Fruit fly (Drosophila melanogaster) whole organism, embryonic: ENCODE measurements around the gene CG7362.

ENCODE experiments used
- Adf1 ChIP-seq: fragments of 200-800 bp; sonication (Bioruptor generic); IDR thresholded peaks from 2 replicates; pipeline ENCODE4 v1.3.6; 2022; ENCODE audit warnings: missing biosample characterization, missing genetic modification characterization
- Blimp-1 ChIP-seq: fragments of 200-800 bp; sonication (Bioruptor generic); optimal IDR thresholded peaks from 3 replicates; lab custom pipeline; 2018; ENCODE audit warnings: missing biosample characterization, missing genetic modification characterization, mild to moderate bottlenecking, moderate library complexity, missing genetic modification reagents
- CG10147 ChIP-seq: fragments of 200-800 bp; sonication (Bioruptor generic); optimal IDR thresholded peaks from 2 replicates; lab custom pipeline; 2019; ENCODE audit warnings: missing biosample characterization, mild to moderate bottlenecking, missing genetic modification characterization, moderate library complexity
- CG10209 ChIP-seq: fragments of 200-800 bp; sonication (Bioruptor generic); optimal IDR thresholded peaks from 3 replicates; lab custom pipeline; 2017; ENCODE audit warnings: missing biosample characterization, mild to moderate bottlenecking, missing genetic modification characterization, missing genetic modification reagents
- CG10979 ChIP-seq: fragments of 200-800 bp; sonication (Bioruptor generic); optimal IDR thresholded peaks from 2 replicates; lab custom pipeline; 2018; ENCODE audit warnings: missing biosample characterization, mild to moderate bottlenecking, missing genetic modification characterization, moderate library complexity
- CG11560 ChIP-seq: fragments of 200-800 bp; sonication (Bioruptor generic); IDR thresholded peaks from 3 replicates; pipeline ENCODE4 v1.3.6; 2022; ENCODE audit warnings: missing biosample characterization, missing genetic modification characterization
- CG12659 ChIP-seq: fragments of 200-800 bp; sonication (Bioruptor generic); optimal IDR thresholded peaks from 3 replicates; lab custom pipeline; 2017; ENCODE audit warnings: mild to moderate bottlenecking, missing biosample characterization, missing genetic modification reagents, missing genetic modification characterization
- CG14050 ChIP-seq: fragments of 200-800 bp; sonication (Bioruptor generic); IDR thresholded peaks from 3 replicates; pipeline ENCODE4 v1.3.6; 2022; ENCODE audit warnings: missing biosample characterization, missing genetic modification characterization
- CG14441 ChIP-seq: fragments of 200-800 bp; sonication (Bioruptor generic); IDR thresholded peaks from 2 replicates; pipeline ENCODE4 v1.3.6; 2022; ENCODE audit warnings: missing biosample characterization, missing genetic modification characterization
- CG17385 ChIP-seq: fragments of 200-800 bp; sonication (Bioruptor generic); optimal IDR thresholded peaks from 3 replicates; lab custom pipeline; 2018; ENCODE audit warnings: missing biosample characterization, mild to moderate bottlenecking, missing genetic modification characterization
- CG17802 ChIP-seq: fragments of 200-800 bp; sonication (Bioruptor generic); optimal IDR thresholded peaks from 2 replicates; lab custom pipeline; 2018; ENCODE audit warnings: missing biosample characterization, mild to moderate bottlenecking, missing genetic modification characterization, moderate library complexity
- CG2889 ChIP-seq: fragments of 200-800 bp; sonication (Bioruptor generic); IDR thresholded peaks from 3 replicates; pipeline ENCODE4 v1.3.6; 2022; ENCODE audit warnings: missing biosample characterization, missing genetic modification characterization
- CG31365 ChIP-seq: fragments of 200-800 bp; sonication (Bioruptor generic); optimal IDR thresholded peaks from 2 replicates; lab custom pipeline; 2018; ENCODE audit warnings: missing biosample characterization, mild to moderate bottlenecking, missing genetic modification characterization
- CG3838 ChIP-seq: fragments of 200-800 bp; sonication (Bioruptor generic); optimal IDR thresholded peaks from 3 replicates; lab custom pipeline; 2016; ENCODE audit warnings: missing biosample characterization, missing genetic modification characterization
- CG4360 ChIP-seq: fragments of 200-800 bp; sonication (Bioruptor generic); IDR thresholded peaks from 2 replicates; pipeline ENCODE4 v1.3.6; 2022; ENCODE audit warnings: missing biosample characterization, missing genetic modification characterization
- CG4707 ChIP-seq: fragments of 200-800 bp; sonication (Bioruptor generic); optimal IDR thresholded peaks from 2 replicates; lab custom pipeline; 2018; ENCODE audit warnings: missing biosample characterization, mild to moderate bottlenecking, missing genetic modification characterization, moderate library complexity
- CG5180 ChIP-seq: fragments of 200-800 bp; sonication (Bioruptor generic); optimal IDR thresholded peaks from 3 replicates; lab custom pipeline; 2017; ENCODE audit warnings: missing biosample characterization, missing genetic modification characterization, mild to moderate bottlenecking, moderate library complexity, missing genetic modification reagents
- CG7987 ChIP-seq: fragments of 200-800 bp; sonication (Bioruptor generic); optimal IDR thresholded peaks from 2 replicates; lab custom pipeline; 2018; ENCODE audit warnings: missing biosample characterization, mild to moderate bottlenecking, missing genetic modification characterization, moderate library complexity
- CG9609 ChIP-seq: fragments of 200-800 bp; sonication (Bioruptor generic); optimal IDR thresholded peaks from 3 replicates; lab custom pipeline; 2016; ENCODE audit warnings: missing biosample characterization, missing genetic modification characterization
- CHES-1-like ChIP-seq: fragments of 200-800 bp; sonication (Bioruptor generic); optimal IDR thresholded peaks from 2 replicates; lab custom pipeline; 2016; ENCODE audit warnings: missing biosample characterization, missing genetic modification characterization
- D19A ChIP-seq: fragments of 200-800 bp; optimal IDR thresholded peaks from 3 replicates; lab custom pipeline; 2019; ENCODE audit warnings: missing biosample characterization, mild to moderate bottlenecking, missing genetic modification characterization, moderate library complexity
- Dp ChIP-seq: fragments of 200-800 bp; sonication (Bioruptor generic); optimal IDR thresholded peaks from 2 replicates; lab custom pipeline; 2018; ENCODE audit warnings: missing biosample characterization, mild to moderate bottlenecking, missing genetic modification characterization, moderate library complexity
- Elba2 ChIP-seq: fragments of 200-800 bp; sonication (Bioruptor generic); optimal IDR thresholded peaks from 3 replicates; lab custom pipeline; 2016; ENCODE audit warnings: missing biosample characterization, missing genetic modification characterization
- Ets97D ChIP-seq: fragments of 200-800 bp; sonication (Bioruptor generic); optimal IDR thresholded peaks from 3 replicates; lab custom pipeline; 2016; ENCODE audit warnings: missing biosample characterization, missing genetic modification characterization
- H2.0 ChIP-seq: fragments of 200-800 bp; sonication (Bioruptor generic); IDR thresholded peaks from 2 replicates; pipeline ENCODE4 v1.3.6; 2022; ENCODE audit warnings: missing biosample characterization, missing genetic modification characterization
- Hr78 ChIP-seq, 2 experiments: fragments of 200-800 bp in 1 of 2; fragments of >200 bp in 1 of 2; sonication (Bioruptor generic) in 1 of 2; optimal IDR thresholded peaks; 2 replicates each; lab custom pipeline; 2017 to 2019; ENCODE audit warnings: missing biosample characterization in 2 of 2, missing genetic modification characterization in 2 of 2, mild to moderate bottlenecking in 1 of 2, moderate library complexity in 1 of 2
- Lim3 ChIP-seq: fragments of 200-800 bp; sonication (Bioruptor generic); IDR thresholded peaks from 2 replicates; pipeline ENCODE4 v1.3.6; 2022; ENCODE audit warnings: missing biosample characterization, missing genetic modification characterization
- Oli ChIP-seq: fragments of 200-800 bp; sonication (Bioruptor generic); optimal IDR thresholded peaks from 2 replicates; lab custom pipeline; 2018; ENCODE audit warnings: missing biosample characterization, mild to moderate bottlenecking, missing genetic modification characterization, moderate library complexity
- Opbp ChIP-seq: fragments of 200-800 bp; sonication (Bioruptor generic); IDR thresholded peaks from 3 replicates; pipeline ENCODE4 v1.3.6; 2022; ENCODE audit warnings: missing biosample characterization, missing genetic modification characterization; ENCODE audit not compliant: partially characterized antibody
- Sox100B ChIP-seq: fragments of 200-800 bp; sonication (Bioruptor generic); optimal IDR thresholded peaks from 3 replicates; lab custom pipeline; 2018; ENCODE audit warnings: missing biosample characterization, mild to moderate bottlenecking, missing genetic modification characterization
- Spps ChIP-seq: fragments of 200-800 bp; sonication (Bioruptor generic); optimal IDR thresholded peaks from 2 replicates; lab custom pipeline; 2018; ENCODE audit warnings: missing biosample characterization, mild to moderate bottlenecking, missing genetic modification characterization
- TFAM ChIP-seq: fragments of 200-800 bp; sonication (Bioruptor generic); optimal IDR thresholded peaks from 2 replicates; lab custom pipeline; 2017; ENCODE audit warnings: missing biosample characterization, missing genetic modification characterization, inconsistent platforms
- ab ChIP-seq: fragments of 200-800 bp; sonication (Bioruptor generic); optimal IDR thresholded peaks from 2 replicates; lab custom pipeline; 2016; ENCODE audit warnings: missing biosample characterization, missing genetic modification characterization
- br ChIP-seq: fragments of >200 bp; optimal IDR thresholded peaks from 2 replicates; lab custom pipeline; 2017
- bsh ChIP-seq, 2 experiments: fragments of 200-800 bp; sonication (Bioruptor generic); optimal IDR thresholded peaks; 2 replicates each; lab custom pipeline; 2017 to 2018; ENCODE audit warnings: mild to moderate bottlenecking in 2 of 2, missing biosample characterization in 2 of 2, missing genetic modification characterization in 2 of 2, moderate library complexity in 1 of 2
- cad ChIP-seq: fragments of >200 bp; optimal IDR thresholded peaks from 2 replicates; lab custom pipeline; 2017; ENCODE audit warnings: missing biosample characterization, missing genetic modification characterization
- chif ChIP-seq, 2 experiments: fragments of 200-800 bp; sonication (Bioruptor generic); optimal IDR thresholded peaks; 3 replicates each; lab custom pipeline; 2016; ENCODE audit warnings: missing biosample characterization in 2 of 2, missing genetic modification characterization in 2 of 2
- chinmo ChIP-seq: fragments of 200-800 bp; sonication (Bioruptor generic); IDR thresholded peaks from 4 replicates; pipeline ENCODE4 v1.3.6; 2022; ENCODE audit warnings: missing biosample characterization, missing genetic modification characterization; ENCODE audit not compliant: partially characterized antibody
- ci ChIP-seq: fragments of 200-800 bp; sonication (Bioruptor generic); IDR thresholded peaks from 3 replicates; pipeline ENCODE4 v1.3.6; 2022; ENCODE audit warnings: missing biosample characterization, missing genetic modification characterization
- crol ChIP-seq: fragments of 200-800 bp; sonication (Bioruptor generic); IDR thresholded peaks from 2 replicates; pipeline ENCODE4 v1.3.6; 2022; ENCODE audit warnings: missing biosample characterization, missing genetic modification characterization
- dysf ChIP-seq: fragments of 200-800 bp; sonication (Bioruptor generic); IDR thresholded peaks from 3 replicates; pipeline ENCODE4 v1.3.6; 2022; ENCODE audit warnings: missing biosample characterization, missing genetic modification characterization
- klu ChIP-seq: fragments of 200-800 bp; sonication (Bioruptor generic); IDR thresholded peaks from 2 replicates; pipeline ENCODE4 v1.3.6; 2022; ENCODE audit warnings: missing biosample characterization, missing genetic modification characterization
- kni ChIP-seq: fragments of 200-800 bp; sonication (Bioruptor generic); optimal IDR thresholded peaks from 3 replicates; lab custom pipeline; 2017; ENCODE audit warnings: mild to moderate bottlenecking, missing biosample characterization, missing genetic modification reagents, missing genetic modification characterization
- nau ChIP-seq: fragments of 200-800 bp; sonication (Bioruptor generic); optimal IDR thresholded peaks from 3 replicates; lab custom pipeline; 2017; ENCODE audit warnings: missing biosample characterization, mild to moderate bottlenecking, missing genetic modification characterization, missing genetic modification reagents
- nmo ChIP-seq: fragments of 200-800 bp; sonication (Bioruptor generic); optimal IDR thresholded peaks from 2 replicates; lab custom pipeline; 2018; ENCODE audit warnings: missing biosample characterization, mild to moderate bottlenecking, missing genetic modification characterization, moderate library complexity
- repo ChIP-seq: fragments of 200-800 bp; sonication (Bioruptor generic); optimal IDR thresholded peaks from 2 replicates; lab custom pipeline; 2016; ENCODE audit warnings: missing biosample characterization, missing genetic modification characterization
- sc ChIP-seq, 3 experiments: fragments of >200 bp in 2 of 3; fragments of 200-800 bp in 1 of 3; sonication (Bioruptor generic) in 1 of 3; optimal IDR thresholded peaks; 2 replicates in 2 of 3; 3 replicates in 1 of 3; lab custom pipeline; 2017; ENCODE audit warnings: mild to moderate bottlenecking in 1 of 3, missing biosample characterization in 1 of 3, missing genetic modification characterization in 1 of 3, missing genetic modification reagents in 1 of 3
- so ChIP-seq: fragments of 200-800 bp; sonication (Bioruptor generic); IDR thresholded peaks from 3 replicates; pipeline ENCODE4 v1.3.6; 2022; ENCODE audit warnings: missing biosample characterization, missing genetic modification characterization
- tna ChIP-seq: fragments of 200-800 bp; sonication (Bioruptor generic); IDR thresholded peaks from 2 replicates; pipeline ENCODE4 v1.3.6; 2022; ENCODE audit warnings: missing biosample characterization, missing genetic modification characterization; ENCODE audit not compliant: partially characterized antibody
- twi ChIP-seq: fragments of 200-800 bp; optimal IDR thresholded peaks from 2 replicates; lab custom pipeline; 2019; ENCODE audit warnings: missing biosample characterization, mild to moderate bottlenecking, missing genetic modification characterization, moderate library complexity

Gene CG7362

DNA sequence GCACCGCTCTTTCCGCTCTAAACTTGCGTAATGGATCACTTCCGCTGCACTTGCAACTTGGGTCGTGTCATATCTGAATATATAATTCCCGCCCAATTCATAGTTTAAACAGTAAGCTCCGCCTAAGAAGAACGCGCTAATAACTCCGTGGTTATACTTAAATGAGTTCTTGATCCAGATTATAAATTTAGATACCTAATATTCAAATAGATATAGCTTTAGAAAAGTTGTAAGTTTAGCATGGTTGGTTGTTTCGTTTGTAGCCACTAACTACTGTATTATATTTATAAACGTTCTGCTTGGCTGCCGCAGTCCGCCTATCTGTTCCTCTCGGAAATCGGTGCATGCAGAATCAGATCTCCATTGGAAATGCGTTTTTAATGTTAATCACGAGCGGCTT is 11.3 kb downstream of the CG7362 start (continued):
- TF ChIP-seq CG14441 (GFP tag; lab: Robert Waterston, UW) = peak; percentile 48; the same call in 1 of the 2 replicates
- TF ChIP-seq Sox100B = peak; percentile 33
- no peak for TF ChIP-seq CG9609 (GFP tag; lab: Kevin White, UChicago)
- TF ChIP-seq Oli (tag; lab: Kevin White, UChicago) = peak; percentile 60
- peak; percentile 86 for TF ChIP-seq ci (GFP tag; lab: Robert Waterston, UW)
- no peak for TF ChIP-seq TFAM (GFP tag; lab: Kevin White, UChicago)
- peak; percentile 25 for TF ChIP-seq Ets97D (GFP tag; lab: Kevin White, UChicago)
- peak; percentile 4 for TF ChIP-seq CG10209 (GFP tag; lab: Kevin White, UChicago)
- no peak for TF ChIP-seq Adf1
- TF ChIP-seq sc (optimal IDR thresholded peaks at IDR 0.05; lab: Kevin White, UChicago) = no peak
- peak; percentile 45 for TF ChIP-seq sc (GFP tag; optimal IDR thresholded peaks at IDR 0.05; lab: Kevin White, UChicago)
- TF ChIP-seq D19A (tag; lab: Kevin White, UChicago) = peak; percentile 37
- no peak for TF ChIP-seq CG7987 (GFP tag; lab: Kevin White, UChicago)
- TF ChIP-seq Blimp-1 (GFP tag; lab: Kevin White, UChicago) = peak; percentile 68
- TF ChIP-seq CG5180 = no peak
- no peak for TF ChIP-seq twi (tag; lab: Kevin White, UChicago)
- no peak for TF ChIP-seq crol
- TF ChIP-seq CG10979 (tag; lab: Kevin White, UChicago) = peak; percentile 65
- TF ChIP-seq cad (GFP tag; lab: Kevin White, UChicago) = no peak
- TF ChIP-seq CG12659 (GFP tag; lab: Kevin White, UChicago) = no peak
- no peak for TF ChIP-seq Spps (tag; lab: Kevin White, UChicago)
- TF ChIP-seq CHES-1-like = no peak
- no peak for TF ChIP-seq klu (GFP tag; lab: Robert Waterston, UW)
- TF ChIP-seq so = no peak
- no peak for TF ChIP-seq Lim3
- TF ChIP-seq Hr78 (GFP tag; optimal IDR thresholded peaks at IDR 0.05; lab: Kevin White, UChicago) = peak in 1 of 2 experiments; percentile 21
- peak; percentile 73; the same call in 2 of the 3 replicates for TF ChIP-seq dysf
- TF ChIP-seq ab (GFP tag; lab: Kevin White, UChicago) = no peak
- peak; percentile 16; the same call in 1 of the 3 replicates for TF ChIP-seq CG14050
- TF ChIP-seq CG3838 = peak; percentile 7
- TF ChIP-seq br = no peak
- peak; percentile 47 for TF ChIP-seq CG17385 (GFP tag; lab: Kevin White, UChicago)
- TF ChIP-seq CG2889 (GFP tag; lab: Robert Waterston, UW) = no peak
- no peak for TF ChIP-seq kni (GFP tag; lab: Kevin White, UChicago)
- TF ChIP-seq CG4707 (GFP tag; lab: Kevin White, UChicago) = no peak
- no peak for TF ChIP-seq CG10147 (GFP tag; lab: Kevin White, UChicago)
- no peak for TF ChIP-seq repo (GFP tag; lab: Kevin White, UChicago)
- no peak for TF ChIP-seq Opbp (GFP tag; lab: Robert Waterston, UW)
- TF ChIP-seq chinmo (GFP tag; lab: Robert Waterston, UW) = no peak
- TF ChIP-seq CG4360 (GFP tag; lab: Robert Waterston, UW) = peak; percentile 61
- TF ChIP-seq nau = no peak
- TF ChIP-seq CG17802 = no peak
- no peak for TF ChIP-seq CG31365 (tag; lab: Kevin White, UChicago)
- TF ChIP-seq H2.0 (GFP tag; lab: Robert Waterston, UW) = peak; percentile 54
- no peak for TF ChIP-seq CG11560 (tag; lab: Robert Waterston, UW)
- no peak for TF ChIP-seq tna (GFP tag; lab: Robert Waterston, UW)
- no peak for TF ChIP-seq Dp
- TF ChIP-seq Elba2 (GFP tag; lab: Kevin White, UChicago) = no peak
- TF ChIP-seq bsh (GFP tag; optimal IDR thresholded peaks at IDR 0.05; lab: Kevin White, UChicago) = peak in 1 of 2 experiments; percentile 82
- TF ChIP-seq chif (GFP tag; optimal IDR thresholded peaks at IDR 0.05; lab: Kevin White, UChicago) = peak; percentile 26 to 51
- peak; percentile 67 for TF ChIP-seq nmo (GFP tag; lab: Kevin White, UChicago)
